Worm (Caenorhabditis elegans) whole organism, L4 larva: ENCODE data around the gene Y51H4A.941.
A peak's percentile ranks its signal among the peaks of the same experiment; 100 is the strongest.

Experiments
- D1046.2 ChIP-seq: fragments of 200-800 bp; sonication (Bioruptor generic); IDR thresholded peaks from 2 replicates; pipeline ENCODE4 v1.3.6; 2022; ENCODE audit warnings: missing genetic modification characterization, missing compliant biosample characterization
- F26F4.8 ChIP-seq: fragments of 200-800 bp; sonication (Bioruptor generic); conservative IDR thresholded peaks from 2 replicates; pipeline ENCODE4 v1.3.6; 2022; ENCODE audit warnings: missing genetic modification characterization, missing compliant biosample characterization
- F49E8.2 ChIP-seq: sonication (generic microtip); optimal IDR thresholded peaks from 2 replicates; lab custom pipeline; 2016; ENCODE audit warnings: missing compliant biosample characterization, mild to moderate bottlenecking, missing genetic modification characterization, borderline replicate concordance
- T26A8.4 ChIP-seq: fragments of 200-800 bp; sonication (Bioruptor generic); IDR thresholded peaks from 2 replicates; pipeline ENCODE4 v1.3.6; 2022; ENCODE audit warnings: missing genetic modification characterization, missing compliant biosample characterization
- Y48G9A.11 ChIP-seq: fragments of 200-800 bp; sonication (Bioruptor generic); IDR thresholded peaks from 2 replicates; pipeline ENCODE4 v1.3.6; 2022; ENCODE audit warnings: missing genetic modification reagents, missing genetic modification characterization, missing compliant biosample characterization
- ceh-20 ChIP-seq: fragments of 200-800 bp; sonication (Bioruptor generic); IDR thresholded peaks from 2 replicates; pipeline ENCODE4 v1.3.6; 2022; ENCODE audit warnings: missing genetic modification reagents, missing genetic modification characterization, missing compliant biosample characterization
- ctbp-1 ChIP-seq: fragments of 200-800 bp; sonication (Bioruptor generic); IDR thresholded peaks from 2 replicates; pipeline ENCODE4 v1.3.6; 2022; ENCODE audit warnings: missing genetic modification reagents, missing genetic modification characterization, missing compliant biosample characterization
- daf-16 ChIP-seq, 3 experiments: sonication (generic microtip); optimal IDR thresholded peaks; 2 replicates each; lab custom pipeline; 2016 to 2017; ENCODE audit warnings: missing genetic modification characterization in 3 of 3, missing genetic modification reagents in 3 of 3, mild to moderate bottlenecking in 2 of 3, missing compliant biosample characterization in 2 of 3, missing biosample characterization in 1 of 3, moderate library complexity in 1 of 3
- dmd-6 ChIP-seq: fragments of 200-800 bp; sonication (Bioruptor generic); IDR thresholded peaks from 2 replicates; pipeline ENCODE4 v1.3.6; 2022; ENCODE audit warnings: missing genetic modification reagents, missing genetic modification characterization, missing compliant biosample characterization
- dve-1 ChIP-seq: sonication (generic microtip); optimal IDR thresholded peaks from 2 replicates; lab custom pipeline; 2017; ENCODE audit warnings: antibody characterized with exemption, mild to moderate bottlenecking, missing genetic modification characterization, missing compliant biosample characterization; ENCODE audit not compliant: insufficient read depth
- hlh-30 ChIP-seq: sonication (generic microtip); optimal IDR thresholded peaks from 2 replicates; lab custom pipeline; 2017; ENCODE audit warnings: antibody characterized with exemption, mild to moderate bottlenecking, missing genetic modification characterization, missing compliant biosample characterization; ENCODE audit not compliant: insufficient read depth
- hmg-1.1 ChIP-seq: fragments of 200-800 bp; sonication (Bioruptor generic); IDR thresholded peaks from 2 replicates; pipeline ENCODE4 v1.3.6; 2022; ENCODE audit warnings: missing genetic modification reagents, missing genetic modification characterization, missing compliant biosample characterization
- lin-1 ChIP-seq: fragments of 200-800 bp; sonication (Bioruptor generic); IDR thresholded peaks from 2 replicates; pipeline ENCODE4 v1.3.6; 2022; ENCODE audit warnings: missing genetic modification reagents, missing genetic modification characterization, missing compliant biosample characterization
- lin-13 ChIP-seq: fragments of 150-350 bp; optimal IDR thresholded peaks from 2 replicates; lab custom pipeline; 2014; ENCODE audit warnings: missing biosample characterization, missing genetic modification reagents, missing genetic modification characterization
- lin-15B ChIP-seq: fragments of 150-350 bp; sonication (generic microtip); optimal IDR thresholded peaks from 3 replicates; lab custom pipeline; 2014; ENCODE audit warnings: missing biosample characterization, missing genetic modification characterization
- lin-38 ChIP-seq: fragments of 200-800 bp; sonication (Bioruptor generic); IDR thresholded peaks from 2 replicates; pipeline ENCODE4 v1.3.6; 2022; ENCODE audit warnings: missing genetic modification reagents, missing genetic modification characterization, missing compliant biosample characterization
- lin-39 ChIP-seq: fragments of 150-350 bp; optimal IDR thresholded peaks from 2 replicates; lab custom pipeline; 2014; ENCODE audit warnings: missing biosample characterization, missing genetic modification reagents, missing genetic modification characterization
- lir-3 ChIP-seq: sonication (generic microtip); optimal IDR thresholded peaks from 2 replicates; lab custom pipeline; 2016; ENCODE audit warnings: mild to moderate bottlenecking, missing genetic modification characterization, missing compliant biosample characterization
- madf-5 ChIP-seq, 2 experiments: fragments of 200-800 bp; sonication (Bioruptor generic); IDR thresholded peaks; 2 replicates each; pipeline ENCODE4 v1.3.6; 2022; ENCODE audit warnings: missing compliant biosample characterization in 2 of 2, missing genetic modification characterization in 2 of 2
- madf-9 ChIP-seq: fragments of 200-800 bp; sonication (Bioruptor generic); conservative IDR thresholded peaks from 2 replicates; pipeline ENCODE4 v1.3.6; 2022; ENCODE audit warnings: missing genetic modification reagents, missing genetic modification characterization, missing compliant biosample characterization
- mdl-1 ChIP-seq, 2 experiments: fragments of 150-350 bp in 1 of 2; sonication (generic microtip) in 1 of 2; optimal IDR thresholded peaks; 2 replicates each; lab custom pipeline; 2014 to 2017; ENCODE audit warnings: missing biosample characterization in 2 of 2, missing genetic modification characterization in 2 of 2
- mdt-29 ChIP-seq: fragments of 200-800 bp; sonication (Bioruptor generic); IDR thresholded peaks from 2 replicates; pipeline ENCODE4 v1.3.6; 2022; ENCODE audit warnings: missing genetic modification reagents, missing genetic modification characterization, missing compliant biosample characterization
- mes-2 ChIP-seq: sonication (generic microtip); optimal IDR thresholded peaks from 2 replicates; lab custom pipeline; 2016; ENCODE audit warnings: missing genotype, mild to moderate bottlenecking, missing genetic modification characterization, missing compliant biosample characterization; ENCODE audit not compliant: poor library complexity, severe bottlenecking
- mxl-2 ChIP-seq: fragments of 200-800 bp; sonication (Bioruptor generic); conservative IDR thresholded peaks from 2 replicates; pipeline ENCODE4 v1.3.6; 2022; ENCODE audit warnings: missing genetic modification reagents, missing genetic modification characterization, missing compliant biosample characterization
- mxl-3 ChIP-seq: fragments of 200-800 bp; sonication (Bioruptor generic); optimal IDR thresholded peaks from 2 replicates; lab custom pipeline; 2018; ENCODE audit warnings: mild to moderate bottlenecking, missing genetic modification characterization, missing compliant biosample characterization
- nhr-41 ChIP-seq: fragments of 200-800 bp; sonication (Bioruptor generic); IDR thresholded peaks from 2 replicates; pipeline ENCODE4 v1.3.6; 2022; ENCODE audit warnings: missing genetic modification reagents, missing genetic modification characterization, missing compliant biosample characterization
- nhr-48 ChIP-seq: sonication (generic microtip); optimal IDR thresholded peaks from 2 replicates; lab custom pipeline; 2016; ENCODE audit warnings: mild to moderate bottlenecking, missing genetic modification characterization, missing compliant biosample characterization
- nhr-77 ChIP-seq: fragments of 150-350 bp; optimal IDR thresholded peaks from 2 replicates; lab custom pipeline; 2014; ENCODE audit warnings: missing biosample characterization, missing genetic modification characterization
- pha-4 ChIP-seq, 2 experiments: fragments of 150-350 bp in 1 of 2; fragments of 200-800 bp in 1 of 2; sonication (Bioruptor generic) in 1 of 2; IDR thresholded peaks in 1 of 2; optimal IDR thresholded peaks in 1 of 2; 2 replicates each; pipeline versions ENCODE4 v1.3.6 to Lab custom; 2014 to 2022; ENCODE audit warnings: missing genetic modification characterization in 2 of 2, missing genetic modification reagents in 2 of 2, missing biosample characterization in 1 of 2, missing compliant biosample characterization in 1 of 2
- php-3 ChIP-seq: fragments of 200-800 bp; sonication (Bioruptor generic); IDR thresholded peaks from 2 replicates; pipeline ENCODE4 v1.3.6; 2022; ENCODE audit warnings: missing genetic modification reagents, missing genetic modification characterization, missing compliant biosample characterization
- rbr-2 ChIP-seq: sonication (generic microtip); optimal IDR thresholded peaks from 2 replicates; lab custom pipeline; 2016; ENCODE audit warnings: missing genotype, missing genetic modification characterization, missing compliant biosample characterization
- sdz-12 ChIP-seq: fragments of 200-800 bp; sonication (Bioruptor generic); optimal IDR thresholded peaks from 2 replicates; lab custom pipeline; 2018; ENCODE audit warnings: mild to moderate bottlenecking, missing genetic modification characterization, missing compliant biosample characterization
- snpc-1.2 ChIP-seq: fragments of 200-800 bp; sonication (Bioruptor generic); IDR thresholded peaks from 2 replicates; pipeline ENCODE4 v1.3.6; 2022; ENCODE audit warnings: missing genetic modification reagents, missing genetic modification characterization, missing compliant biosample characterization
- spr-3 ChIP-seq: fragments of 200-800 bp; sonication (Bioruptor generic); optimal IDR thresholded peaks from 2 replicates; lab custom pipeline; 2018; ENCODE audit warnings: mild to moderate bottlenecking, missing genetic modification characterization, missing compliant biosample characterization
- tra-1 ChIP-seq: fragments of 200-800 bp; sonication (Bioruptor generic); IDR thresholded peaks from 2 replicates; pipeline ENCODE4 v1.3.6; 2022; ENCODE audit warnings: missing genetic modification reagents, missing genetic modification characterization, missing compliant biosample characterization
- vab-7 ChIP-seq: fragments of 200-800 bp; sonication (Bioruptor generic); IDR thresholded peaks from 2 replicates; pipeline ENCODE4 v1.3.6; 2022; ENCODE audit warnings: missing genetic modification reagents, missing genetic modification characterization, missing compliant biosample characterization

Y51H4A.941 gene

ce11 chrIV:16684224-16684623, 10.2 kb downstream of the Y51H4A.941 start:
- TF ChIP-seq T26A8.4 (GFP tag; lab: Robert Waterston, UW) (no peak), lir-3 (tag; lab: Kevin White, UChicago) (no peak), lin-39 (tag; lab: Kevin White, UChicago) (no peak), ctbp-1 (GFP tag; lab: Robert Waterston, UW) (no peak), spr-3 (GFP tag; lab: Kevin White, UChicago) (peak; percentile 16), daf-16 (GFP tag; optimal IDR thresholded peaks at IDR 0.05; lab: Kevin White, UChicago) (no peak), daf-16 (tag; optimal IDR thresholded peaks at IDR 0.05; lab: Kevin White, UChicago) (peak; percentile 78), php-3 (GFP tag; lab: Robert Waterston, UW) (no peak), ceh-20 (GFP tag; lab: Robert Waterston, UW) (0 out of 2 replicates have a peak, but pooled peaks have one; percentile 29), mdl-1 (tag; optimal IDR thresholded peaks at IDR 0.05; lab: Kevin White, UChicago) (no peak), sdz-12 (GFP tag; lab: Kevin White, UChicago) (peak; percentile 55), mxl-3 (no peak), lin-1 (GFP tag; lab: Robert Waterston, UW) (peak; percentile 64), lin-15B (no peak), Y48G9A.11 (GFP tag; lab: Robert Waterston, UW) (peak; percentile 48; the same call in 1 of the 2 replicates), dmd-6 (GFP tag; lab: Robert Waterston, UW) (no peak), hmg-1.1 (GFP tag; lab: Robert Waterston, UW) (peak; percentile 75; the same call in 1 of the 2 replicates), nhr-48 (tag; lab: Kevin White, UChicago) (no peak), hlh-30 (tag; lab: Kevin White, UChicago) (peak; percentile 30), lin-13 (peak; percentile 62), mdt-29 (GFP tag; lab: Robert Waterston, UW) (peak; percentile 62; the same call in 1 of the 2 replicates), F49E8.2 (tag; lab: Kevin White, UChicago) (peak; percentile 8), mxl-2 (GFP tag; lab: Robert Waterston, UW) (no peak), rbr-2 (tag; lab: Kevin White, UChicago) (peak; percentile 7), tra-1 (GFP tag; lab: Robert Waterston, UW) (0 out of 2 replicates have a peak, but pooled peaks have one; percentile 27), pha-4 (GFP tag; IDR thresholded peaks at IDR 0.05; lab: Robert Waterston, UW) (peak; percentile 48; the same call in 1 of the 2 replicates), pha-4 (tag; optimal IDR thresholded peaks at IDR 0.05; lab: Kevin White, UChicago) (no peak), dve-1 (tag; lab: Kevin White, UChicago) (peak; percentile 65), snpc-1.2 (GFP tag; lab: Robert Waterston, UW) (peak; percentile 99), lin-38 (GFP tag; lab: Robert Waterston, UW) (peak; percentile 68), mes-2 (tag; lab: Kevin White, UChicago) (no peak), D1046.2 (no peak), madf-9 (peak; percentile 55; the same call in 1 of the 2 replicates), madf-5 (GFP tag; IDR thresholded peaks at IDR 0.05; lab: Robert Waterston, UW) (no peak), nhr-41 (GFP tag; lab: Robert Waterston, UW) (peak; percentile 59; the same call in 1 of the 2 replicates), nhr-77 (tag; lab: Kevin White, UChicago) (peak; percentile 35)

- TF ChIP-seq F26F4.8 (GFP tag; lab: Robert Waterston, UW) (0 out of 2 replicates have a peak, but pooled peaks have one; percentile 41), snpc-1.2 (GFP tag; lab: Robert Waterston, UW) (peak; percentile 96), vab-7 (GFP tag; lab: Robert Waterston, UW) (peak; percentile 37; the same call in 1 of the 2 replicates), lin-38 (GFP tag; lab: Robert Waterston, UW) (peak; percentile 55), madf-9 (peak; percentile 51; the same call in 1 of the 2 replicates), mxl-2 (GFP tag; lab: Robert Waterston, UW) (0 out of 2 replicates have a peak, but pooled peaks have one; percentile 35), nhr-41 (GFP tag; lab: Robert Waterston, UW) (peak; percentile 48; the same call in 1 of the 2 replicates)
Observed at ce11 chrIV:16681812-16682211, 12.7 kb downstream of the Y51H4A.941 start.
